Fruit fly (Drosophila melanogaster): ENCODE measurements around the gene trol.

dm6 chrX:2459843-2460242 lies 85.4 kb downstream of the trol start:
- TF ChIP-seq otp (GFP tag; IDR thresholded peaks at IDR 0.05), result no peak
- TF ChIP-seq Hr78 (GFP tag; optimal IDR thresholded peaks at IDR 0.05), result no peak
- no peak for TF ChIP-seq Taf1 (GFP tag; IDR thresholded peaks at IDR 0.05)
- no peak for TF ChIP-seq CG2120 (GFP tag; optimal IDR thresholded peaks at IDR 0.05)
- no peak for TF ChIP-seq psq (GFP tag; optimal IDR thresholded peaks at IDR 0.05)
- TF ChIP-seq NK7.1 (GFP tag; optimal IDR thresholded peaks at IDR 0.05), result no peak
- TF ChIP-seq lab (GFP tag; optimal IDR thresholded peaks at IDR 0.05), result no peak
- TF ChIP-seq Nf-YA (GFP tag; IDR thresholded peaks at IDR 0.05), result no peak
- TF ChIP-seq CG31365 (tag; optimal IDR thresholded peaks at IDR 0.05), result no peak
- TF ChIP-seq sr (GFP tag; IDR thresholded peaks at IDR 0.05), result no peak
